Worm (Caenorhabditis elegans) whole organism, midembryonic: Measurements from ENCODE around the gene col-180.

Source experiments
- T22C8.4 ChIP-seq: fragments of 200-800 bp; sonication (Bioruptor generic); IDR thresholded peaks from 2 replicates; pipeline ENCODE4 v1.3.6; 2022; ENCODE audit warnings: missing genetic modification characterization, missing compliant biosample characterization
- cog-1 ChIP-seq: sonication (generic microtip); optimal IDR thresholded peaks from 2 replicates; lab custom pipeline; 2016; ENCODE audit warnings: missing genetic modification characterization, missing compliant biosample characterization
- flt-1 ChIP-seq: fragments of 200-800 bp; sonication (Bioruptor generic); IDR thresholded peaks from 2 replicates; pipeline ENCODE4 v1.3.6; 2022; ENCODE audit warnings: missing genetic modification characterization, missing compliant biosample characterization
- klf-2 ChIP-seq: fragments of 200-800 bp; sonication (Bioruptor generic); conservative IDR thresholded peaks from 2 replicates; pipeline ENCODE4 v1.3.6; 2022; ENCODE audit warnings: missing genetic modification reagents, missing genetic modification characterization, missing compliant biosample characterization
- med-1 ChIP-seq: sonication (generic microtip); optimal IDR thresholded peaks from 2 replicates; lab custom pipeline; 2017; ENCODE audit warnings: missing genetic modification characterization, mild to moderate bottlenecking, missing compliant biosample characterization, antibody characterized with exemption, missing genetic modification reagents; ENCODE audit not compliant: insufficient read depth
- ref-1 ChIP-seq: fragments of 200-800 bp; sonication (Bioruptor generic); conservative IDR thresholded peaks from 2 replicates; pipeline ENCODE4 v1.3.6; 2022; ENCODE audit warnings: missing genetic modification reagents, missing genetic modification characterization, missing compliant biosample characterization
- tab-1 ChIP-seq: fragments of 200-800 bp; sonication (Bioruptor generic); IDR thresholded peaks from 2 replicates; pipeline ENCODE4 v1.3.6; 2022; ENCODE audit warnings: missing genetic modification characterization, missing compliant biosample characterization
- ztf-23 ChIP-seq: fragments of 200-800 bp; sonication (Bioruptor generic); IDR thresholded peaks from 2 replicates; pipeline ENCODE4 v1.3.6; 2022; ENCODE audit warnings: missing genetic modification reagents, missing genetic modification characterization, missing compliant biosample characterization
- ztf-29 ChIP-seq: fragments of 200-800 bp; sonication (Bioruptor generic); IDR thresholded peaks from 2 replicates; pipeline ENCODE4 v1.3.6; 2022; ENCODE audit warnings: missing genetic modification reagents, missing genetic modification characterization, missing compliant biosample characterization

col-180 gene

ce11 chrX:11734110-11734509 lies 22.0 kb upstream of the col-180 start:
- TF ChIP-seq cog-1 (tag; lab: Kevin White, UChicago) (no peak), ref-1 (no peak), T22C8.4 (no peak), flt-1 (GFP tag; lab: Robert Waterston, UW) (no peak), ztf-29 (GFP tag; lab: Robert Waterston, UW) (no peak), med-1 (no peak), ztf-23 (GFP tag; lab: Robert Waterston, UW) (no peak), tab-1 (GFP tag; lab: Robert Waterston, UW) (no peak), klf-2 (GFP tag; lab: Robert Waterston, UW) (no peak)

ce11 chrX:11732752-11733151 lies 20.7 kb upstream of the col-180 start:
- TF ChIP-seq ztf-29 (GFP tag; lab: Robert Waterston, UW) = no peak
- TF ChIP-seq med-1 = no peak
- no peak for TF ChIP-seq tab-1 (GFP tag; lab: Robert Waterston, UW)
- no peak for TF ChIP-seq T22C8.4
- TF ChIP-seq klf-2 (GFP tag; lab: Robert Waterston, UW) = no peak
- TF ChIP-seq ref-1 = no peak
- no peak for TF ChIP-seq flt-1 (GFP tag; lab: Robert Waterston, UW)
- no peak for TF ChIP-seq cog-1 (tag; lab: Kevin White, UChicago)
- no peak for TF ChIP-seq ztf-23 (GFP tag; lab: Robert Waterston, UW)

ce11 chrX:11727761-11728160 lies 15.7 kb upstream of the col-180 start, which contains the start of the genes gst-42 and D1053.2:
gst-42 (minus strand) TSS chrX:11727936.
D1053.2 (plus strand) TSS chrX:11728151.
- TF ChIP-seq ztf-23 (GFP tag; lab: Robert Waterston, UW) = no peak
- TF ChIP-seq cog-1 (tag; lab: Kevin White, UChicago) = no peak
- TF ChIP-seq ztf-29 (GFP tag; lab: Robert Waterston, UW) = no peak
- TF ChIP-seq ref-1 = no peak
- TF ChIP-seq T22C8.4 = no peak
- no peak for TF ChIP-seq tab-1 (GFP tag; lab: Robert Waterston, UW)
- no peak for TF ChIP-seq flt-1 (GFP tag; lab: Robert Waterston, UW)
- no peak for TF ChIP-seq med-1
- TF ChIP-seq klf-2 (GFP tag; lab: Robert Waterston, UW) = no peak

- TF ChIP-seq ref-1 (no peak), tab-1 (GFP tag; lab: Robert Waterston, UW) (no peak), ztf-23 (GFP tag; lab: Robert Waterston, UW) (no peak), klf-2 (GFP tag; lab: Robert Waterston, UW) (no peak), cog-1 (tag; lab: Kevin White, UChicago) (no peak), T22C8.4 (no peak), flt-1 (GFP tag; lab: Robert Waterston, UW) (no peak), med-1 (no peak), ztf-29 (GFP tag; lab: Robert Waterston, UW) (no peak)
Observed at ce11 chrX:11726450-11726849, 14.4 kb upstream of the col-180 start.

- TF ChIP-seq ztf-29 (GFP tag; lab: Robert Waterston, UW) = no peak
- no peak for TF ChIP-seq ref-1
- TF ChIP-seq klf-2 (GFP tag; lab: Robert Waterston, UW) = no peak
- no peak for TF ChIP-seq tab-1 (GFP tag; lab: Robert Waterston, UW)
- TF ChIP-seq T22C8.4 = no peak
- TF ChIP-seq med-1 = no peak
- no peak for TF ChIP-seq ztf-23 (GFP tag; lab: Robert Waterston, UW)
- TF ChIP-seq flt-1 (GFP tag; lab: Robert Waterston, UW) = no peak
- no peak for TF ChIP-seq cog-1 (tag; lab: Kevin White, UChicago)
Observed at ce11 chrX:11725646-11726045, 13.6 kb upstream of the col-180 start.

- TF ChIP-seq T22C8.4 = no peak
- TF ChIP-seq ztf-23 (GFP tag; lab: Robert Waterston, UW) = no peak
- TF ChIP-seq flt-1 (GFP tag; lab: Robert Waterston, UW) = no peak
- TF ChIP-seq klf-2 (GFP tag; lab: Robert Waterston, UW) = no peak
- TF ChIP-seq ztf-29 (GFP tag; lab: Robert Waterston, UW) = no peak
- no peak for TF ChIP-seq ref-1
- no peak for TF ChIP-seq tab-1 (GFP tag; lab: Robert Waterston, UW)
- TF ChIP-seq med-1 = no peak
- TF ChIP-seq cog-1 (tag; lab: Kevin White, UChicago) = no peak
Observed at ce11 chrX:11723781-11724201, 11.7 kb upstream of the col-180 start, which contains the start of gene D1053.4. D1053.4 (minus strand) TSS chrX:11723800.

ce11 chrX:11720058-11720457 lies 8.0 kb upstream of the col-180 start:
- TF ChIP-seq flt-1 (GFP tag; lab: Robert Waterston, UW) (no peak), tab-1 (GFP tag; lab: Robert Waterston, UW) (no peak), T22C8.4 (no peak), ref-1 (no peak), med-1 (no peak), klf-2 (GFP tag; lab: Robert Waterston, UW) (no peak)

ce11 chrX:11718751-11719150 lies 6.7 kb upstream of the col-180 start:
- TF ChIP-seq T22C8.4 (no peak), ztf-23 (GFP tag; lab: Robert Waterston, UW) (no peak), ztf-29 (GFP tag; lab: Robert Waterston, UW) (no peak), tab-1 (GFP tag; lab: Robert Waterston, UW) (no peak), cog-1 (tag; lab: Kevin White, UChicago) (no peak), klf-2 (GFP tag; lab: Robert Waterston, UW) (no peak), flt-1 (GFP tag; lab: Robert Waterston, UW) (no peak), ref-1 (no peak), med-1 (no peak)

ce11 chrX:11716463-11716960 lies 4.4 kb upstream of the col-180 start, which contains the start of gene C44C10.9:
C44C10.9 (minus strand) TSS chrX:11716513.
- TF ChIP-seq cog-1 (tag; lab: Kevin White, UChicago) (no peak), flt-1 (GFP tag; lab: Robert Waterston, UW) (no peak), T22C8.4 (no peak), med-1 (no peak), ztf-23 (GFP tag; lab: Robert Waterston, UW) (no peak), klf-2 (GFP tag; lab: Robert Waterston, UW) (no peak), ztf-29 (GFP tag; lab: Robert Waterston, UW) (no peak), tab-1 (GFP tag; lab: Robert Waterston, UW) (no peak), ref-1 (no peak)
